Fruit fly (Drosophila melanogaster): ENCODE data around the gene Ho.

The Ho gene

dm6 chr3R:11678016-11678415, 1.5 kb upstream of the Ho start, which contains the start of gene CG18476 (continued):
- TF ChIP-seq ci (GFP tag; IDR thresholded peaks at IDR 0.05), result peak; percentile 95
- peak; percentile 74 for TF ChIP-seq E2f2 (GFP tag; IDR thresholded peaks at IDR 0.05)
- peak; percentile 58 for TF ChIP-seq dimm (GFP tag; IDR thresholded peaks at IDR 0.05)
- peak; percentile 67; the same call in 1 of the 2 replicates for TF ChIP-seq sim (GFP tag; IDR thresholded peaks at IDR 0.05)
- TF ChIP-seq Stat92E (GFP tag; optimal IDR thresholded peaks at IDR 0.05), result peak in 1 of 3 experiments; percentile 50
- peak; percentile 73 for TF ChIP-seq Taf1 (GFP tag; IDR thresholded peaks at IDR 0.05)
- peak; percentile 92 for TF ChIP-seq Ssrp (tag; optimal IDR thresholded peaks at IDR 0.05)
- no peak for TF ChIP-seq CG15073 (GFP tag; optimal IDR thresholded peaks at IDR 0.05)
- no peak; the same call in 1 of the 2 replicates for TF ChIP-seq Scr (GFP tag; IDR thresholded peaks at IDR 0.05; ENCODE audit: partially characterized antibody)
- TF ChIP-seq MTF-1 (GFP tag; optimal IDR thresholded peaks at IDR 0.05; ENCODE audit: borderline replicate concordance), result peak; percentile 59
- TF ChIP-seq CG10267 (tag; optimal IDR thresholded peaks at IDR 0.05), result peak; percentile 87
- peak; percentile 77 for TF ChIP-seq CG30020 (tag; optimal IDR thresholded peaks at IDR 0.05)
- TF ChIP-seq sens (GFP tag), result peak; percentile 96
- TF ChIP-seq bab2 (GFP tag; optimal IDR thresholded peaks at IDR 0.05), result peak; percentile 76
- peak; percentile 96 for TF ChIP-seq vvl (GFP tag; IDR thresholded peaks at IDR 0.05)
- TF ChIP-seq CG6689 (GFP tag; IDR thresholded peaks at IDR 0.05), result peak; percentile 94
- TF ChIP-seq exex (tag; optimal IDR thresholded peaks at IDR 0.05), result peak; percentile 85
- TF ChIP-seq oc (tag; optimal IDR thresholded peaks at IDR 0.05), result peak; percentile 85
- TF ChIP-seq Poxn (GFP tag; IDR thresholded peaks at IDR 0.05), result peak; percentile 71
- TF ChIP-seq gcm (GFP tag; optimal IDR thresholded peaks at IDR 0.05), result peak; percentile 92
- peak; percentile 33 for TF ChIP-seq Dp (GFP tag; optimal IDR thresholded peaks at IDR 0.05)
- TF ChIP-seq Hand (GFP tag; optimal IDR thresholded peaks at IDR 0.05), result peak; percentile 67
- TF ChIP-seq CG12391 (tag; optimal IDR thresholded peaks at IDR 0.05), result peak; percentile 96
- TF ChIP-seq pros (GFP tag; optimal IDR thresholded peaks at IDR 0.05), result no peak
- TF ChIP-seq dysf (GFP tag; IDR thresholded peaks at IDR 0.05), result peak; percentile 96
- peak; percentile 33 for TF ChIP-seq CG8089 (GFP tag; optimal IDR thresholded peaks at IDR 0.05)
- TF ChIP-seq dmrt99B (tag; optimal IDR thresholded peaks at IDR 0.05), result peak; percentile 94
- peak; percentile 45 for TF ChIP-seq CG33213 (GFP tag; optimal IDR thresholded peaks at IDR 0.05)
- TF ChIP-seq CG4730 (GFP tag; IDR thresholded peaks at IDR 0.05), result peak; percentile 91
- TF ChIP-seq CG9797 (GFP tag; optimal IDR thresholded peaks at IDR 0.05), result peak; percentile 47
- peak; percentile 59 for TF ChIP-seq CG3065 (GFP tag; optimal IDR thresholded peaks at IDR 0.05)
- TF ChIP-seq CG2120 (GFP tag; optimal IDR thresholded peaks at IDR 0.05), result peak; percentile 92
- peak; percentile 73 for TF ChIP-seq Camta (GFP tag; optimal IDR thresholded peaks at IDR 0.05)
- TF ChIP-seq Gsc (GFP tag; IDR thresholded peaks at IDR 0.05), result peak; percentile 68; the same call in 1 of the 2 replicates
- peak; percentile 92 for TF ChIP-seq Aef1 (GFP tag; IDR thresholded peaks at IDR 0.05)
- peak; percentile 90 for TF ChIP-seq CG4617 (GFP tag; optimal IDR thresholded peaks at IDR 0.05; ENCODE audit: borderline replicate concordance)
- TF ChIP-seq CG1602 (GFP tag; optimal IDR thresholded peaks at IDR 0.05), result peak; percentile 85
- peak; percentile 75 for TF ChIP-seq CG31388 (GFP tag; optimal IDR thresholded peaks at IDR 0.05)
- peak; percentile 90 for TF ChIP-seq nerfin-1 (tag; optimal IDR thresholded peaks at IDR 0.05)
- peak; percentile 96 for TF ChIP-seq row (GFP tag; IDR thresholded peaks at IDR 0.05)
- TF ChIP-seq Sin3A (optimal IDR thresholded peaks at IDR 0.05), result no peak
- peak; percentile 95 for TF ChIP-seq CG7372 (GFP tag; IDR thresholded peaks at IDR 0.05)
- peak; percentile 91 for TF ChIP-seq esg (GFP tag; conservative IDR thresholded peaks at IDR 0.05)
- no peak for TF ChIP-seq CG16813 (GFP tag; IDR thresholded peaks at IDR 0.05; ENCODE audit: partially characterized antibody)
- peak; percentile 53 for TF ChIP-seq NC2α (GFP tag; optimal IDR thresholded peaks at IDR 0.05)
- peak; percentile 96 for TF ChIP-seq CG34422 (GFP tag; IDR thresholded peaks at IDR 0.05)
- peak; percentile 78 for TF ChIP-seq CG8290 (GFP tag; optimal IDR thresholded peaks at IDR 0.05)
- peak in 1 of 2 experiments; percentile 63 for TF ChIP-seq CG8290 (tag; optimal IDR thresholded peaks at IDR 0.05)
- peak; percentile 93 for TF ChIP-seq Mrtf (GFP tag; IDR thresholded peaks at IDR 0.05)
- TF ChIP-seq Kr (GFP tag; optimal IDR thresholded peaks at IDR 0.05), result no peak
- TF ChIP-seq D19B (GFP tag; optimal IDR thresholded peaks at IDR 0.05), result peak; percentile 75
- peak; percentile 91 for TF ChIP-seq CG18599 (GFP tag; optimal IDR thresholded peaks at IDR 0.05)
